Worm (Caenorhabditis elegans) whole organism, L1 larva: ENCODE measurements around the gene W03A5.6.

ENCODE experiments used
- aha-1 ChIP-seq: fragments of 150-350 bp; optimal IDR thresholded peaks from 2 replicates; lab custom pipeline; 2014; ENCODE audit warnings: missing biosample characterization, missing genetic modification characterization
- alr-1 ChIP-seq: fragments of 200-800 bp; sonication (Bioruptor generic); optimal IDR thresholded peaks from 2 replicates; lab custom pipeline; 2018; ENCODE audit warnings: borderline replicate concordance, mild to moderate bottlenecking, missing genetic modification characterization, missing compliant biosample characterization
- ama-1 ChIP-seq: fragments of 150-350 bp; optimal IDR thresholded peaks from 2 replicates; lab custom pipeline; 2014
- dsc-1 ChIP-seq: sonication (generic microtip); optimal IDR thresholded peaks from 2 replicates; lab custom pipeline; 2016; ENCODE audit warnings: mild to moderate bottlenecking, missing genetic modification characterization, missing compliant biosample characterization
- fos-1 ChIP-seq: fragments of 150-350 bp; optimal IDR thresholded peaks from 2 replicates; lab custom pipeline; 2014; ENCODE audit warnings: missing biosample characterization, missing genetic modification characterization
- lin-15B ChIP-seq: fragments of 150-350 bp; sonication (generic microtip); optimal IDR thresholded peaks from 3 replicates; lab custom pipeline; 2014; ENCODE audit warnings: missing biosample characterization, missing genetic modification characterization
- lin-39 ChIP-seq: fragments of 150-350 bp; optimal IDR thresholded peaks from 2 replicates; lab custom pipeline; 2014; ENCODE audit warnings: missing biosample characterization, missing genetic modification reagents, missing genetic modification characterization
- nhr-76 ChIP-seq: sonication (generic microtip); optimal IDR thresholded peaks from 2 replicates; lab custom pipeline; 2017; ENCODE audit warnings: missing biosample characterization, missing genetic modification characterization
- nhr-85 ChIP-seq: sonication (generic microtip); peaks from one replicate; lab custom pipeline; 2016; ENCODE audit warnings: missing genetic modification characterization, inconsistent platforms, missing compliant biosample characterization

ce11 chrIII:5461079-5461478, 20.6 kb upstream of the W03A5.6 start, which contains the start of gene F48E8.3:
- TF ChIP-seq lin-39 (tag; lab: Kevin White, UChicago) (no peak), aha-1 (tag; lab: Kevin White, UChicago) (no peak), fos-1 (tag; lab: Kevin White, UChicago) (no peak), nhr-76 (no peak), nhr-85 (tag; lab: Kevin White, UChicago) (no peak), ama-1 (lab: Kevin White, UChicago) (no peak), alr-1 (tag; lab: Kevin White, UChicago) (no peak), dsc-1 (no peak), lin-15B (tag; lab: Kevin White, UChicago) (no peak)
